Worm (Caenorhabditis elegans) whole organism, mixed stage, embryonic: ENCODE results near the gene Y69A2AR.51.

Source experiments
- nhr-237 ChIP-seq: fragments of 150-350 bp; optimal IDR thresholded peaks from 2 replicates; lab custom pipeline; 2014; ENCODE audit warnings: missing biosample characterization, missing genetic modification characterization
- snpc-4 ChIP-seq: fragments of 150-350 bp; optimal IDR thresholded peaks from 2 replicates; lab custom pipeline; 2014; ENCODE audit warnings: missing biosample characterization, missing genetic modification characterization
- unc-62 ChIP-seq: fragments of 150-350 bp; optimal IDR thresholded peaks from 2 replicates; lab custom pipeline; 2014; ENCODE audit warnings: missing biosample characterization, missing genetic modification reagents, missing genetic modification characterization
- zip-8 ChIP-seq: fragments of 150-350 bp; optimal IDR thresholded peaks from 2 replicates; lab custom pipeline; 2014; ENCODE audit warnings: missing biosample characterization, missing genetic modification characterization

DNA sequence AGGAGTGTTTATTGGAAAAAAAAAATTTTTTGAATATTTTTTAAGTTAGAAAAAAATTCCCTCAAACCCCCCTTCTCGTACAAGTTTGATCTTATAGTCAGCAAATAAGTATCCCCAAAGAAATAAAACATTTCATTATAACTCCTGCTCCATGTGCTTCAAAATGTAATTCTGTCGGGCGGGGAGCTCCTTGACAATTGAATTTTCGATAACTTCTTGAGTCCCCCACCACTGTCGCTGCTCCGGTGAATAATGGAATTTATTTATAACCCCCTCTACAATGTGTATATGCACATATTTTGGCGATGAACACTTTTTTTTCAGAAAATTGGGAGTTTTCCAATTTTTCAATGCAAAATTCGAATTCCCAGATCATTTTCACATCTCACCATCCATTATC is 34.5 kb upstream of the Y69A2AR.51 start:
- TF ChIP-seq unc-62 (GFP tag; lab: Kevin White, UChicago) = no peak
- no peak for TF ChIP-seq nhr-237 (tag; lab: Kevin White, UChicago)
- no peak for TF ChIP-seq snpc-4
- no peak for TF ChIP-seq zip-8
